Worm (Caenorhabditis elegans): Measurements from ENCODE around the gene clc-2.

Gene clc-2

DNA sequence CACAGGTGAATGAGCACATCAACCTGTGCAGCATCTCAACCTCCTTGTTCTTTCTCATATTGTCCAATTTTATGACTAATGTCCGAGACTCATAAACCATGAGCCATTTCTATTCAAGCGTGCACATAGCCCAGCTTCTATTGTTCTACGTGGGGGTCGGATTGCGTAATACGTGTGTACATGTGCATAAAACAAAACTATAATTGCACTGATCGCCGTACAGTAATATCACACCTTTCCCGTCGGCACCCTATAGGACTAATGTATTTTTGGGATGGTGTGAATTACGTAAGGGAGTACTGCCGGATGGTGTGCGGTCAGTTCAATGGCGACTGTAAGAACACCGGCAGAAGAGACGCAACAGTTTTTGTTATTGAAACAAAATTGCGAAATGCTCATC, 38.6 kb downstream of the clc-2 start:
- TF ChIP-seq ceh-16 (tag; optimal IDR thresholded peaks at IDR 0.05) = no peak
- TF ChIP-seq mbf-1 (tag; optimal IDR thresholded peaks at IDR 0.05) = no peak
- TF ChIP-seq R02D3.7 (tag; optimal IDR thresholded peaks at IDR 0.05) = no peak
- TF ChIP-seq alr-1 (tag; optimal IDR thresholded peaks at IDR 0.05) = no peak
- TF ChIP-seq lin-13 (GFP tag; optimal IDR thresholded peaks at IDR 0.05) = no peak
- TF ChIP-seq crh-2 (tag; optimal IDR thresholded peaks at IDR 0.05) = no peak
- no peak for TF ChIP-seq nhr-11 (tag; optimal IDR thresholded peaks at IDR 0.05)
- no peak for TF ChIP-seq mab-5 (tag; optimal IDR thresholded peaks at IDR 0.05)
- TF ChIP-seq sma-9 (GFP tag; optimal IDR thresholded peaks at IDR 0.05) = no peak
- no peak for TF ChIP-seq sma-9 (tag; optimal IDR thresholded peaks at IDR 0.05)
- TF ChIP-seq blmp-1 (tag; optimal IDR thresholded peaks at IDR 0.05; ENCODE audit: insufficient read depth) = no peak
- no peak for TF ChIP-seq gmeb-1 (tag; optimal IDR thresholded peaks at IDR 0.05)
- TF ChIP-seq snpc-4 (tag; optimal IDR thresholded peaks at IDR 0.05) = no peak
- no peak for TF ChIP-seq elt-1 (tag; optimal IDR thresholded peaks at IDR 0.05)
- TF ChIP-seq unc-39 (tag; optimal IDR thresholded peaks at IDR 0.05) = no peak
- no peak for TF ChIP-seq nhr-237 (tag; optimal IDR thresholded peaks at IDR 0.05)

DNA sequence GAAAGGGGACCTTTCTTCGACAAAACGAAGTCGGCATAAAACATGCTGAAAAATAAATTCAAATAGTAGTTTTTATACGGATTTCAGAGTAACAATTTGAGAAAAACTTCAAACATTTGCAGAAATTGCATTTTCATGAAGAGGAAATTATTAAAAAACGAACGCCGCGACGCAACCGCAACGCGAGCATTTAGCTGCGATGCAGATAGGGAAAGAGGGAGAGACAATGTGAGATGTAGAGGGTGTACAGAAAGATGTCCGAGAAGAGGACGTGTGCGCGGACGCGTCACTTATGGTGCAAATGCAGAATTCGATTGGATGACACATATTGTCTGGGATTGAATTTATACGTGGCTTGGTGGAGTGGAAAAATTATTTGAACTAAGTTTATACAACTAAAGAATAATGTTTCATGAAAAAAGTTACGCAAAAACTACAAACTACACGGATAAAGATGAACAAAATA, 43.7 kb downstream of the clc-2 start, which contains the start of gene coh-1:
coh-1 (minus strand) TSS at position 51 of the 466 bp plus-strand sequence.
- no peak for TF ChIP-seq blmp-1 (tag; optimal IDR thresholded peaks at IDR 0.05; ENCODE audit: insufficient read depth)
- peak; percentile 33 for TF ChIP-seq sem-4 (tag; optimal IDR thresholded peaks at IDR 0.05)
- no peak for TF ChIP-seq alr-1 (tag; optimal IDR thresholded peaks at IDR 0.05)
- peak; percentile 33 for TF ChIP-seq sma-3 (GFP tag; optimal IDR thresholded peaks at IDR 0.05)
- no peak for TF ChIP-seq zag-1 (tag; optimal IDR thresholded peaks at IDR 0.05)
- TF ChIP-seq nhr-11 (tag; optimal IDR thresholded peaks at IDR 0.05) = no peak
- no peak for TF ChIP-seq mdl-1 (tag; optimal IDR thresholded peaks at IDR 0.05)
- TF ChIP-seq lin-11 (tag; optimal IDR thresholded peaks at IDR 0.05) = peak; percentile 56
- TF ChIP-seq nhr-10 (tag; optimal IDR thresholded peaks at IDR 0.05) = no peak
- TF ChIP-seq gmeb-1 (tag; optimal IDR thresholded peaks at IDR 0.05) = peak; percentile 1
- no peak for TF ChIP-seq unc-39 (tag; optimal IDR thresholded peaks at IDR 0.05)
- TF ChIP-seq lin-13 (GFP tag; optimal IDR thresholded peaks at IDR 0.05) = peak; percentile 46
- no peak for TF ChIP-seq nhr-23 (tag; optimal IDR thresholded peaks at IDR 0.05)
- no peak for TF ChIP-seq nhr-237 (tag; optimal IDR thresholded peaks at IDR 0.05)
- TF ChIP-seq aly-2 (tag; optimal IDR thresholded peaks at IDR 0.05) = no peak
- TF ChIP-seq sma-9 (GFP tag; optimal IDR thresholded peaks at IDR 0.05) = peak; percentile 47
- TF ChIP-seq sma-9 (tag; optimal IDR thresholded peaks at IDR 0.05) = no peak
- TF ChIP-seq mab-5 (tag; optimal IDR thresholded peaks at IDR 0.05) = no peak
- no peak for TF ChIP-seq unc-62 (GFP tag; optimal IDR thresholded peaks at IDR 0.05)
- no peak for TF ChIP-seq egl-27 (tag; optimal IDR thresholded peaks at IDR 0.05)
- no peak for TF ChIP-seq nhr-77 (tag; optimal IDR thresholded peaks at IDR 0.05)
- peak; percentile 81 for TF ChIP-seq unc-55 (GFP tag; optimal IDR thresholded peaks at IDR 0.05)
- TF ChIP-seq ztf-1 (GFP tag; conservative IDR thresholded peaks at IDR 0.05) = no peak
- TF ChIP-seq peb-1 (tag; optimal IDR thresholded peaks at IDR 0.05) = no peak
- TF ChIP-seq elt-1 (tag; optimal IDR thresholded peaks at IDR 0.05) = no peak
- TF ChIP-seq crh-2 (tag; optimal IDR thresholded peaks at IDR 0.05) = peak; percentile 78
- TF ChIP-seq F13H6.1 (tag; optimal IDR thresholded peaks at IDR 0.05) = peak; percentile 56
- no peak for TF ChIP-seq nhr-25 (tag; optimal IDR thresholded peaks at IDR 0.05)
- TF ChIP-seq lin-39 (tag; optimal IDR thresholded peaks at IDR 0.05) = no peak
- TF ChIP-seq Y55F3AM.14 (GFP tag; optimal IDR thresholded peaks at IDR 0.05) = no peak
- TF ChIP-seq ZK546.5 (tag; optimal IDR thresholded peaks at IDR 0.05) = no peak
- TF ChIP-seq C34F6.9 (tag; optimal IDR thresholded peaks at IDR 0.05) = peak; percentile 90
- TF ChIP-seq ztf-4 (tag; optimal IDR thresholded peaks at IDR 0.05) = peak; percentile 20
- TF ChIP-seq nhr-12 (tag; optimal IDR thresholded peaks at IDR 0.05) = no peak
- TF ChIP-seq nhr-129 (tag; optimal IDR thresholded peaks at IDR 0.05) = peak; percentile 82
- TF ChIP-seq R02D3.7 (tag; optimal IDR thresholded peaks at IDR 0.05) = no peak
- TF ChIP-seq ceh-16 (tag; optimal IDR thresholded peaks at IDR 0.05) = no peak
- no peak for TF ChIP-seq elt-3 (tag; optimal IDR thresholded peaks at IDR 0.05)
- TF ChIP-seq lsy-2 (tag; optimal IDR thresholded peaks at IDR 0.05) = peak in 1 of 2 experiments; percentile 71
- TF ChIP-seq nhr-6 (tag; optimal IDR thresholded peaks at IDR 0.05) = no peak
- no peak for TF ChIP-seq nhr-21 (tag; optimal IDR thresholded peaks at IDR 0.05)
- no peak for TF ChIP-seq mbf-1 (tag; optimal IDR thresholded peaks at IDR 0.05)
- peak; percentile 61 for TF ChIP-seq fos-1 (tag; optimal IDR thresholded peaks at IDR 0.05)
- no peak for TF ChIP-seq ztf-11 (tag; optimal IDR thresholded peaks at IDR 0.05)
- TF ChIP-seq ceh-82 (tag; optimal IDR thresholded peaks at IDR 0.05) = no peak
- no peak for TF ChIP-seq ama-1 (optimal IDR thresholded peaks at IDR 0.05)
- no peak for TF ChIP-seq skn-1 (tag; optimal IDR thresholded peaks at IDR 0.05)
- TF ChIP-seq snpc-4 (tag; optimal IDR thresholded peaks at IDR 0.05) = no peak
- no peak for TF ChIP-seq dmd-4 (tag; optimal IDR thresholded peaks at IDR 0.05)
